Worm (Caenorhabditis elegans) whole organism, L3 larva: ENCODE data around the gene viro-2.

Source experiments
- mdl-1 ChIP-seq: fragments of 150-350 bp; optimal IDR thresholded peaks from 2 replicates; lab custom pipeline; 2014; ENCODE audit warnings: missing biosample characterization, missing genetic modification characterization
- nhr-28 ChIP-seq: fragments of 150-350 bp; optimal IDR thresholded peaks from 2 replicates; lab custom pipeline; 2014; ENCODE audit warnings: missing biosample characterization, missing genetic modification characterization
- tbx-2 ChIP-seq: sonication (generic microtip); optimal IDR thresholded peaks from 2 replicates; lab custom pipeline; 2016; ENCODE audit warnings: mild to moderate bottlenecking, missing genetic modification characterization, missing compliant biosample characterization

DNA sequence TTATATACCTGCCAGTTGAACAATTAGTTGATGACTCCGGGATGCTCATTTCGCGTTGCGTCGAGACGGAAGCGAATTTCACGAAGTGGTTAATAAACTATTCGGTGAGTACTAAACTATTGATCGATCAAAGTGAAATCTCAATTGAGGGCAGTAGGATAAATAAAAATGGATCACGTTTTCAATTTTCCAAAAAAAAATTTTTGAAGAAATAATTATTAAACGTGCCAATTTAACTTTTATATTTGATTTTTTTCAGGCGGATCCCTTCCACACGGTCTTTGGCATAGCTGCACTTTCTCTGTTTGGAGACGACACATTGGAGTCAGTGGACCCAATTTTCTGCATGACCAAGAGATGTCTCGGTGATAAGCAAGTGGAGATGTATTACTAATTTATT, 7.3 kb downstream of the viro-2 start, which contains the start of gene B0280.17:
- TF ChIP-seq nhr-28 (tag; lab: Kevin White, UChicago) (no peak), mdl-1 (tag; lab: Kevin White, UChicago) (no peak), tbx-2 (tag; lab: Kevin White, UChicago) (no peak)
